Fruit fly (Drosophila melanogaster): ENCODE results near the gene CG5001.

The CG5001 gene

DNA sequence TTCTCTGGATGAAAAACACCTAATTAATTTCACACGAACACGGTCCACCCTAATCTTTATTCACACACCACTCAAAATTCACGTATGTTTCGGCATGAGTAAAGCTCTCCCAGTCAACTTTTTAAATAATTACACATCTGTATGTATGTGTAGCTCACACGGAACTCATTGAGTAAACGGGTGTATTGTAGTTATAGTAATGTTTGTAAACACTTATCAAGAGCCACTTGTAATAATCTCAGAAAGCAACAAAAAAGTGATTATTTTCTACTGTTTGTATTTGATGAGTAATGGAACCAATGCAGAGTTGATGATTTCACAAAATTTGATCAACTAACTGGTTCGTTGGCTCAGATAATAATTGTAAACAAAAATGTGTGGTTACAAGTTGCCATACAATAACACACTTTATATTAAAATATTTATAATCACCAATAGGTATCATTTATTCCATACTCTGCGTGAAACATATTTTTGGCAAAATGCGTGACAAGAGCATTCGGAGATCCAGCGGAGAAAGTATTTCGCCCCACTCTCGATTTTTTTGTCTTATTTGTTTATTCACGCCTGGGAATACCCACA lies 32.4 kb downstream of the CG5001 start:
- TF ChIP-seq noc (tag; optimal IDR thresholded peaks at IDR 0.05): peak; percentile 44

DNA sequence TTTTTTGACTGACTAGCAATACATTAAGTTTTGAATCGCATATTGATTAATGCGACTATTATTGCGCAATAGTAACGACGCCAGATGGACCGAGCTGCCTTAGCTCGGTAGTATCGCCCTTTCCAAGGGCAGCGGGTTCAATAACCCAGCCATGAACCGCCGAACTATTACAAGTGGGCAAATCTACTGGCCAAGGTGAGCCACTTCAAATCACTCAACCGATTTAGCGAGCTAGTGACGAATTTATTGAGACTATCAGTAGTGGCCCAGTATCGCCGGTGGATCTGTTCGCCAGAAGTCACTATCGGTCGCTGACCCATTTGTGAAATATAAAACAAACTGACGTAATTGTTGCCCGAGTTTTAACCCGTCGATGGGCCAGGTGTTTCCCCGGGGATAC lies 32.9 kb downstream of the CG5001 start:
- no peak for TF ChIP-seq noc (tag; optimal IDR thresholded peaks at IDR 0.05)

DNA sequence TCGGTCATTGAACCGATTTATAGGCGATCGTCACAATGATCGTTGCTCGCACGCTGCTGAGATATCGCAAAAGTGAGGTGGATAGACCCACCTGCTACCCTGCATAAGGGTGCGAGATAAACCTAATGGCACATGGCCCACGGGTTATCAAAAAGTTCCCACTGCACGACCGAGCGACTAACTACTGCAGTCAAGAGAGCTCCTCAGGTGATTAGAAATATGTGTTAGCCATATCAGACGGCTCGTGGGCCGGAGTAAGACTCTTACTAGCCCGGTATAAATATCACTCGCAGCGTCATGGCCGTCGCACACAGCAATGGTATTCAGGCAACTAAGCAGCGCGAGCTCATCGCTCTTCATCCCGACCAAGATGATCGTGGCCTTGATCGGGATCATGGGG lies 33.4 kb downstream of the CG5001 start, which contains the start of gene CG42329:
CG42329 (plus strand) TSS at position 301 of the 400 bp plus-strand sequence.
- no peak for TF ChIP-seq noc (tag; optimal IDR thresholded peaks at IDR 0.05)

DNA sequence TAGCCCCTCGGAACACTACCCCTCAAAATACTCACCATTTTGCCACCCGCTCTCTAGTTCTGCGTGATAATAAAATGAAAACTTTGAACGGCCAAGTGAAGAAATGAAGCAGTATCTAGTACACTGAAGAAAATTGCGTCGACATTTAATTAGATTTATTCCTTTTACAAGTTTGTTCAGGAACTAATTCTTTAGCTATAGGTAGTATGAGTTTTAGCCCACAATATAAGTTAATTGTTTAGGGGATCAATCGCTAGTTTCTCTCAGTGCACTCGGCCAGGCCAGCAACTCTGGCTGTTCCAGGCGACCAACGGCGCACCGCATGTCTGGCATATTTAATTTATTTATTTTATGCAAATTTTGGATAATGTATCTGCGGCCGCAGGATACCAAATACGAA lies 45.1 kb downstream of the CG5001 start:
- no peak for TF ChIP-seq noc (tag; optimal IDR thresholded peaks at IDR 0.05)

DNA sequence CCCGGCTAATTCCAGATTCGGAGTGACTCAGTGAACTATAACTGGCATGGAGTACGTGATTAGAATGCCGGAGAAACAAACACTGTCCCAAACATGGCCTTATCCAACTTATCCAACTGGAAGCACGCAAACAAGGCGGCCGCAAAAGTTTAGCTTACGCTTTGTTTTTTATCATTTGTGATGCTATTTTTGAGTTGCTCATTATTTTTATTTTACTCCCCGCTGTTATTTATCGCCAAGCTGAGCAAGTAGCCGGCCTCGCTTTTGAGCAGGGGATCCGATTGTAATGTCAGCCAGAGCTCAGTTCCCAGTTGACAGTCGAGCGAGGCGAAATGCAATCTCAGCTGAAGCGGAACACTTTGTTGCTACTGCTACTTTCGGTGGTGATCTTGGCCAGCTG lies 54.2 kb downstream of the CG5001 start, which contains the start of gene CG5397:
CG5397 (plus strand) TSS at position 301 of the 400 bp plus-strand sequence.
- TF ChIP-seq noc (tag; optimal IDR thresholded peaks at IDR 0.05): no peak
